Worm (Caenorhabditis elegans) whole organism, young adult: ENCODE data around the gene ZK418.5.

Source experiments
- B0019.2 ChIP-seq: fragments of 200-800 bp; sonication (Bioruptor generic); conservative IDR thresholded peaks from 2 replicates; pipeline ENCODE4 v1.3.6; 2022; ENCODE audit warnings: missing genetic modification reagents, missing genetic modification characterization, missing compliant biosample characterization
- B0035.1 ChIP-seq: sonication (generic microtip); optimal IDR thresholded peaks from 2 replicates; lab custom pipeline; 2016; ENCODE audit warnings: missing genetic modification characterization, mild to moderate bottlenecking, missing compliant biosample characterization, missing genotype, missing genetic modification reagents
- B0261.1 ChIP-seq: sonication (generic microtip); optimal IDR thresholded peaks from 2 replicates; lab custom pipeline; 2016; ENCODE audit warnings: mild to moderate bottlenecking, missing genetic modification characterization, moderate library complexity, missing compliant biosample characterization
- C06A6.2 ChIP-seq: fragments of 200-800 bp; sonication (Bioruptor generic); conservative IDR thresholded peaks from 2 replicates; pipeline ENCODE4 v1.3.6; 2022; ENCODE audit warnings: missing genetic modification characterization, missing compliant biosample characterization
- C17E4.6 ChIP-seq: fragments of 200-800 bp; sonication (Bioruptor generic); IDR thresholded peaks from 2 replicates; pipeline ENCODE4 v1.3.6; 2022; ENCODE audit warnings: missing genetic modification reagents, missing genetic modification characterization, missing compliant biosample characterization
- D2030.7 ChIP-seq: fragments of 200-800 bp; sonication (Bioruptor generic); IDR thresholded peaks from 2 replicates; pipeline ENCODE4 v1.3.6; 2022; ENCODE audit warnings: missing genetic modification reagents, missing genetic modification characterization, missing compliant biosample characterization
- F22D6.2 ChIP-seq: sonication (generic microtip); optimal IDR thresholded peaks from 2 replicates; lab custom pipeline; 2016; ENCODE audit warnings: mild to moderate bottlenecking, missing genetic modification characterization, missing compliant biosample characterization
- F23B12.7 ChIP-seq: sonication (generic microtip); optimal IDR thresholded peaks from 2 replicates; lab custom pipeline; 2017; ENCODE audit warnings: missing genetic modification characterization, mild to moderate bottlenecking, missing compliant biosample characterization, antibody characterized with exemption, moderate library complexity; ENCODE audit not compliant: insufficient read depth
- F39B2.1 ChIP-seq: fragments of 200-800 bp; sonication (Bioruptor generic); IDR thresholded peaks from 2 replicates; pipeline ENCODE4 v1.3.6; 2022; ENCODE audit warnings: missing genetic modification reagents, missing genetic modification characterization, missing compliant biosample characterization
- F49E8.2 ChIP-seq: sonication (generic microtip); optimal IDR thresholded peaks from 3 replicates; lab custom pipeline; 2017; ENCODE audit warnings: missing genetic modification characterization, mild to moderate bottlenecking, missing compliant biosample characterization, antibody characterized with exemption, moderate library complexity; ENCODE audit not compliant: insufficient read depth
- F55B11.4 ChIP-seq: sonication (generic microtip); optimal IDR thresholded peaks from 2 replicates; lab custom pipeline; 2016; ENCODE audit warnings: missing compliant biosample characterization, missing genetic modification characterization, borderline replicate concordance; ENCODE audit not compliant: insufficient read depth
- T07F8.4 ChIP-seq: sonication (generic microtip); optimal IDR thresholded peaks from 2 replicates; lab custom pipeline; 2016; ENCODE audit warnings: mild to moderate bottlenecking, missing genetic modification characterization, moderate library complexity, missing compliant biosample characterization
- Y53F4B.3 ChIP-seq: fragments of 200-800 bp; sonication (Bioruptor generic); IDR thresholded peaks from 2 replicates; pipeline ENCODE4 v1.3.6; 2022; ENCODE audit warnings: missing genetic modification reagents, missing genetic modification characterization, missing compliant biosample characterization
- Y56A3A.18 ChIP-seq: fragments of 200-800 bp; sonication (Bioruptor generic); IDR thresholded peaks from 2 replicates; pipeline ENCODE4 v1.3.6; 2022; ENCODE audit warnings: missing genetic modification reagents, missing genetic modification characterization, missing compliant biosample characterization
- Y79H2A.3 ChIP-seq: fragments of 200-800 bp; sonication (Bioruptor generic); conservative IDR thresholded peaks from 2 replicates; pipeline ENCODE4 v1.3.6; 2022; ENCODE audit warnings: missing genetic modification reagents, missing genetic modification characterization, missing compliant biosample characterization
- aptf-3 ChIP-seq: fragments of 200-800 bp; sonication (Bioruptor generic); IDR thresholded peaks from 2 replicates; pipeline ENCODE4 v1.3.6; 2022; ENCODE audit warnings: missing genetic modification characterization, missing compliant biosample characterization
- atf-7 ChIP-seq: sonication (generic microtip); optimal IDR thresholded peaks from 2 replicates; lab custom pipeline; 2017; ENCODE audit warnings: mild to moderate bottlenecking, missing genetic modification characterization, missing compliant biosample characterization
- attf-3 ChIP-seq: fragments of 200-800 bp; sonication (Bioruptor generic); conservative IDR thresholded peaks from 2 replicates; pipeline ENCODE4 v1.3.6; 2022; ENCODE audit warnings: missing genetic modification reagents, missing genetic modification characterization, missing compliant biosample characterization
- attf-5 ChIP-seq: fragments of 200-800 bp; sonication (Bioruptor generic); optimal IDR thresholded peaks from 2 replicates; lab custom pipeline; 2018; ENCODE audit warnings: mild to moderate bottlenecking, missing genetic modification characterization, missing compliant biosample characterization
- attf-6 ChIP-seq: fragments of 200-800 bp; sonication (Bioruptor generic); IDR thresholded peaks from 2 replicates; pipeline ENCODE4 v1.3.6; 2022; ENCODE audit warnings: missing genetic modification reagents, missing genetic modification characterization, missing compliant biosample characterization
- ceh-58 ChIP-seq: fragments of 200-800 bp; sonication (Bioruptor generic); IDR thresholded peaks from 2 replicates; pipeline ENCODE4 v1.3.6; 2022; ENCODE audit warnings: missing genetic modification characterization, missing compliant biosample characterization
- ceh-79 ChIP-seq: sonication (generic microtip); optimal IDR thresholded peaks from 2 replicates; lab custom pipeline; 2017; ENCODE audit warnings: mild to moderate bottlenecking, missing genetic modification characterization, missing compliant biosample characterization
- ceh-91 ChIP-seq: fragments of 200-800 bp; sonication (Bioruptor generic); IDR thresholded peaks from 2 replicates; pipeline ENCODE4 v1.3.6; 2022; ENCODE audit warnings: missing genetic modification reagents, missing genetic modification characterization, missing compliant biosample characterization
- die-1 ChIP-seq: sonication (generic microtip); optimal IDR thresholded peaks from 2 replicates; lab custom pipeline; 2016; ENCODE audit warnings: missing genotype, mild to moderate bottlenecking, missing genetic modification characterization, missing compliant biosample characterization
- dox-1 ChIP-seq: fragments of 200-800 bp; sonication (Bioruptor generic); IDR thresholded peaks from 2 replicates; pipeline ENCODE4 v1.3.6; 2022; ENCODE audit warnings: missing genetic modification reagents, missing genetic modification characterization, missing compliant biosample characterization
- dpff-1 ChIP-seq: sonication (generic microtip); optimal IDR thresholded peaks from 2 replicates; lab custom pipeline; 2017; ENCODE audit warnings: mild to moderate bottlenecking, missing genetic modification characterization, missing compliant biosample characterization
- efl-1 ChIP-seq: fragments of 150-350 bp; optimal IDR thresholded peaks from 2 replicates; lab custom pipeline; 2014; ENCODE audit warnings: missing biosample characterization, missing genetic modification reagents, missing genetic modification characterization
- gei-17 ChIP-seq: fragments of 200-800 bp; sonication (Bioruptor generic); optimal IDR thresholded peaks from 2 replicates; lab custom pipeline; 2018; ENCODE audit warnings: mild to moderate bottlenecking, missing genetic modification characterization, missing compliant biosample characterization
- hlh-12 ChIP-seq: sonication (generic microtip); optimal IDR thresholded peaks from 2 replicates; lab custom pipeline; 2016; ENCODE audit warnings: missing genetic modification characterization, missing compliant biosample characterization
- let-526 ChIP-seq: fragments of 200-800 bp; sonication (Bioruptor generic); IDR thresholded peaks from 2 replicates; pipeline ENCODE4 v1.3.6; 2022; ENCODE audit warnings: missing genetic modification reagents, missing genetic modification characterization, missing compliant biosample characterization
- lin-40 ChIP-seq: sonication (generic microtip); optimal IDR thresholded peaks from 2 replicates; lab custom pipeline; 2016; ENCODE audit warnings: missing genetic modification characterization, mild to moderate bottlenecking, missing compliant biosample characterization, missing genotype, missing genetic modification reagents
- madf-10 ChIP-seq: sonication (generic microtip); optimal IDR thresholded peaks from 2 replicates; lab custom pipeline; 2016; ENCODE audit warnings: mild to moderate bottlenecking, missing genetic modification characterization, missing compliant biosample characterization
- madf-3 ChIP-seq: fragments of 200-800 bp; sonication (Bioruptor generic); IDR thresholded peaks from 2 replicates; pipeline ENCODE4 v1.3.6; 2022; ENCODE audit warnings: missing genetic modification reagents, missing genetic modification characterization, missing compliant biosample characterization
- madf-8 ChIP-seq: fragments of 200-800 bp; sonication (Bioruptor generic); conservative IDR thresholded peaks from 2 replicates; pipeline ENCODE4 v1.3.6; 2022; ENCODE audit warnings: missing genetic modification reagents, missing genetic modification characterization, missing compliant biosample characterization
- mxl-1 ChIP-seq: sonication (generic microtip); optimal IDR thresholded peaks from 2 replicates; lab custom pipeline; 2016; ENCODE audit warnings: missing genetic modification characterization, missing compliant biosample characterization
- nfya-2 ChIP-seq: fragments of 200-800 bp; sonication (Bioruptor generic); IDR thresholded peaks from 2 replicates; pipeline ENCODE4 v1.3.6; 2022; ENCODE audit warnings: missing genetic modification reagents, missing genetic modification characterization, missing compliant biosample characterization
- nhr-179 ChIP-seq: sonication (generic microtip); optimal IDR thresholded peaks from 2 replicates; lab custom pipeline; 2016; ENCODE audit warnings: mild to moderate bottlenecking, missing genetic modification characterization, missing compliant biosample characterization
- nhr-27 ChIP-seq: fragments of 200-800 bp; sonication (Bioruptor generic); optimal IDR thresholded peaks from 2 replicates; lab custom pipeline; 2018; ENCODE audit warnings: mild to moderate bottlenecking, missing genetic modification characterization, moderate library complexity, missing compliant biosample characterization
- nhr-90 ChIP-seq: sonication (generic microtip); optimal IDR thresholded peaks from 2 replicates; lab custom pipeline; 2016; ENCODE audit warnings: missing genotype, mild to moderate bottlenecking, missing genetic modification characterization, missing compliant biosample characterization
- pha-4 ChIP-seq: fragments of 150-350 bp; sonication (generic microtip); optimal IDR thresholded peaks from 2 replicates; lab custom pipeline; 2014; ENCODE audit warnings: missing biosample characterization, missing genetic modification reagents, missing genetic modification characterization
- rec-8 ChIP-seq, 2 experiments: sonication (generic microtip); optimal IDR thresholded peaks; 2 replicates each; lab custom pipeline; 2016; ENCODE audit warnings: mild to moderate bottlenecking in 2 of 2, missing genetic modification characterization in 2 of 2, missing genetic modification reagents in 2 of 2, missing genotype in 2 of 2, missing biosample characterization in 1 of 2, missing compliant biosample characterization in 1 of 2, moderate library complexity in 1 of 2
- snpc-3.4 ChIP-seq: sonication (generic microtip); optimal IDR thresholded peaks from 2 replicates; lab custom pipeline; 2017; ENCODE audit warnings: missing genetic modification characterization, mild to moderate bottlenecking, missing compliant biosample characterization, antibody characterized with exemption, moderate library complexity, missing genotype, missing genetic modification reagents
- somi-1 ChIP-seq: fragments of 200-800 bp; sonication (Bioruptor generic); optimal IDR thresholded peaks from 2 replicates; lab custom pipeline; 2018; ENCODE audit warnings: mild to moderate bottlenecking, missing genetic modification characterization, missing compliant biosample characterization
- sptf-2 ChIP-seq: fragments of 200-800 bp; sonication (Bioruptor generic); optimal IDR thresholded peaks from 2 replicates; lab custom pipeline; 2018; ENCODE audit warnings: mild to moderate bottlenecking, missing genetic modification characterization, missing compliant biosample characterization
- tlf-1 ChIP-seq: fragments of 200-800 bp; sonication (Bioruptor generic); optimal IDR thresholded peaks from 2 replicates; lab custom pipeline; 2018; ENCODE audit warnings: mild to moderate bottlenecking, missing genetic modification characterization, missing compliant biosample characterization
- unc-130 ChIP-seq: sonication (generic microtip); optimal IDR thresholded peaks from 2 replicates; lab custom pipeline; 2016; ENCODE audit warnings: missing genetic modification reagents, missing genetic modification characterization, missing compliant biosample characterization
- zfh-2 ChIP-seq: fragments of 200-800 bp; sonication (Bioruptor generic); conservative IDR thresholded peaks from 2 replicates; pipeline ENCODE4 v1.3.6; 2022; ENCODE audit warnings: missing genetic modification reagents, missing genetic modification characterization, missing compliant biosample characterization
- ztf-6 ChIP-seq: fragments of 200-800 bp; sonication (Bioruptor generic); IDR thresholded peaks from 2 replicates; pipeline ENCODE4 v1.3.6; 2022; ENCODE audit warnings: missing genetic modification reagents, missing genetic modification characterization, missing compliant biosample characterization

Gene ZK418.5

DNA sequence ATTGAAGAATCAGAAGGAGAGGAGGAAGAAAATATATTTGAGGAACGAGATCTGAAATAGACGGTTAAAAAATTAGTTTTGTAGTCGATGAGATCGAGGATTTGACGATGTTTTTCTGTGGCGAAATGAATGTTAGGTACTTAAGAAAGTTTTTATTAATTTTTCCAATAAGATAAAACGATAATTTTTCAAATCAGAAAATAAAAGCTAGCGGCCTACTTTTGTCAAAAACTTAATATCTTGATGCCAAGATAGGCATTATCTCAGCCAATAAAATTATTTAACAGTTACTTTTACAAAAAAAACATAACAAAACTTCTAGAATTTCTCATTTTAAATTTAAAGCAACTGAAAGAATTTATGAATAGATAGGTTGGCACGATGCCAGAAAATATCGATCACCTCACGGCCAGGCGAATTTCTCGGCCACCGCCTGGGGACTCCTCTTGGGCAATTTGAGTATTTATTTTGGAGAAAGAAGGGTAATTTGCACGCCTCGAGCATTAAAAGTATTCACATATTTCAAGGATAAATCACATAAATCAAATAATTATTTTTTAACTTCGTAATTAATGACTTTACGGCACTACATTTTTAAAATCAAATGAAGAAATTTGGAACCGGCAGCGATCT, 14.2 kb upstream of the ZK418.5 start, which contains the start of gene fubl-2 (continued):
- peak; percentile 29 for TF ChIP-seq madf-10 (tag; lab: Kevin White, UChicago)
- TF ChIP-seq nhr-179 (tag; lab: Kevin White, UChicago): no peak
- TF ChIP-seq ztf-6 (GFP tag; lab: Robert Waterston, UW): no peak
- no peak for TF ChIP-seq F49E8.2
- TF ChIP-seq nfya-2 (GFP tag; lab: Robert Waterston, UW): no peak
- TF ChIP-seq attf-6 (GFP tag; lab: Robert Waterston, UW): no peak
- TF ChIP-seq gei-17 (GFP tag; lab: Kevin White, UChicago): no peak
- no peak for TF ChIP-seq Y53F4B.3 (GFP tag; lab: Robert Waterston, UW)
- no peak for TF ChIP-seq F22D6.2 (tag; lab: Kevin White, UChicago)
- no peak for TF ChIP-seq T07F8.4 (tag; lab: Kevin White, UChicago)
- TF ChIP-seq somi-1 (GFP tag; lab: Kevin White, UChicago): no peak
- TF ChIP-seq atf-7 (tag; lab: Kevin White, UChicago): no peak
- TF ChIP-seq F23B12.7: peak; percentile 27
- peak; percentile 49 for TF ChIP-seq unc-130 (GFP tag; lab: Kevin White, UChicago)
- TF ChIP-seq let-526: no peak
- TF ChIP-seq C17E4.6 (GFP tag; lab: Robert Waterston, UW): no peak
- TF ChIP-seq dox-1 (GFP tag; lab: Robert Waterston, UW): no peak
- no peak for TF ChIP-seq tlf-1 (GFP tag; lab: Kevin White, UChicago)
- TF ChIP-seq ceh-79 (tag; lab: Kevin White, UChicago): no peak
- no peak for TF ChIP-seq Y56A3A.18 (GFP tag; lab: Robert Waterston, UW)
- TF ChIP-seq F39B2.1: no peak
- TF ChIP-seq B0261.1 (tag; lab: Kevin White, UChicago): no peak
- no peak for TF ChIP-seq madf-8 (GFP tag; lab: Robert Waterston, UW)
- TF ChIP-seq C06A6.2 (GFP tag; lab: Robert Waterston, UW): no peak
- TF ChIP-seq mxl-1 (tag; lab: Kevin White, UChicago): no peak
- TF ChIP-seq snpc-3.4: peak; percentile 45
- no peak for TF ChIP-seq aptf-3
- no peak for TF ChIP-seq B0019.2 (GFP tag; lab: Robert Waterston, UW)
- peak in 1 of 2 experiments; percentile 26 for TF ChIP-seq rec-8 (tag; optimal IDR thresholded peaks at IDR 0.05; lab: Kevin White, UChicago)
- no peak for TF ChIP-seq F55B11.4 (tag; lab: Kevin White, UChicago)
- TF ChIP-seq madf-3 (GFP tag; lab: Robert Waterston, UW): no peak
- TF ChIP-seq Y79H2A.3 (GFP tag; lab: Robert Waterston, UW): no peak
- TF ChIP-seq attf-5 (GFP tag; lab: Kevin White, UChicago): peak; percentile 4
- TF ChIP-seq lin-40 (tag; lab: Kevin White, UChicago): no peak
- 0 out of 2 replicates have a peak, but pooled peaks have one; percentile 38 for TF ChIP-seq attf-3 (GFP tag; lab: Robert Waterston, UW)
- TF ChIP-seq die-1: no peak
- no peak for TF ChIP-seq dpff-1 (tag; lab: Kevin White, UChicago)
- TF ChIP-seq sptf-2 (GFP tag; lab: Kevin White, UChicago): no peak
- TF ChIP-seq ceh-58 (GFP tag; lab: Robert Waterston, UW): no peak
- no peak for TF ChIP-seq B0035.1 (tag; lab: Kevin White, UChicago)
- TF ChIP-seq nhr-90 (tag; lab: Kevin White, UChicago): no peak
- no peak for TF ChIP-seq zfh-2 (GFP tag; lab: Robert Waterston, UW)
- no peak for TF ChIP-seq nhr-27
- TF ChIP-seq D2030.7: peak; percentile 59; the same call in 1 of the 2 replicates
- TF ChIP-seq efl-1 (GFP tag; lab: Kevin White, UChicago): no peak
- no peak for TF ChIP-seq hlh-12 (tag; lab: Kevin White, UChicago)
- TF ChIP-seq ceh-91 (GFP tag; lab: Robert Waterston, UW): peak; percentile 26; the same call in 1 of the 2 replicates
- no peak for TF ChIP-seq pha-4 (tag; lab: Kevin White, UChicago)
